Worm (Caenorhabditis elegans) whole organism, mixed stage, embryonic: ENCODE data around the gene F47F2.1.

Source experiments
- bed-3 ChIP-seq: fragments of 200-800 bp; sonication (Bioruptor generic); optimal IDR thresholded peaks from 3 replicates; lab custom pipeline; 2018; ENCODE audit warnings: mild to moderate bottlenecking, missing genetic modification characterization, moderate library complexity, missing compliant biosample characterization
- elt-1 ChIP-seq: sonication (generic microtip); optimal IDR thresholded peaks from 2 replicates; lab custom pipeline; 2017; ENCODE audit warnings: missing genetic modification characterization, mild to moderate bottlenecking, missing compliant biosample characterization, antibody characterized with exemption, moderate library complexity, borderline replicate concordance; ENCODE audit not compliant: insufficient read depth
- elt-3 ChIP-seq: fragments of 150-350 bp; optimal IDR thresholded peaks from 2 replicates; lab custom pipeline; 2014; ENCODE audit warnings: missing biosample characterization, missing genetic modification characterization
- lin-13 ChIP-seq: fragments of 150-350 bp; optimal IDR thresholded peaks from 2 replicates; lab custom pipeline; 2014; ENCODE audit warnings: missing biosample characterization, missing genetic modification characterization
- lin-32 ChIP-seq: fragments of 200-800 bp; sonication (Bioruptor generic); optimal IDR thresholded peaks from 2 replicates; lab custom pipeline; 2018; ENCODE audit warnings: mild to moderate bottlenecking, missing genetic modification characterization, missing compliant biosample characterization
- nhr-12 ChIP-seq: fragments of 150-350 bp; optimal IDR thresholded peaks from 2 replicates; lab custom pipeline; 2014; ENCODE audit warnings: missing biosample characterization, missing genetic modification characterization
- nhr-28 ChIP-seq: fragments of 150-350 bp; optimal IDR thresholded peaks from 2 replicates; lab custom pipeline; 2014; ENCODE audit warnings: missing biosample characterization, missing genetic modification characterization
- nhr-76 ChIP-seq: sonication (generic microtip); optimal IDR thresholded peaks from 2 replicates; lab custom pipeline; 2017; ENCODE audit warnings: missing biosample characterization, missing genetic modification characterization
- pha-4 ChIP-seq: fragments of 150-350 bp; optimal IDR thresholded peaks from 2 replicates; lab custom pipeline; 2018; ENCODE audit warnings: missing biosample characterization, missing genetic modification reagents, missing genetic modification characterization
- snpc-4 ChIP-seq: fragments of 150-350 bp; optimal IDR thresholded peaks from 2 replicates; lab custom pipeline; 2014; ENCODE audit warnings: missing biosample characterization, missing genetic modification characterization
- unc-120 ChIP-seq: sonication (generic microtip); optimal IDR thresholded peaks from 2 replicates; lab custom pipeline; 2017; ENCODE audit warnings: missing genetic modification characterization, missing compliant biosample characterization; ENCODE audit not compliant: poor library complexity, severe bottlenecking
- unc-39 ChIP-seq: fragments of 150-350 bp; optimal IDR thresholded peaks from 2 replicates; lab custom pipeline; 2014; ENCODE audit warnings: missing biosample characterization, missing genetic modification characterization
- zip-8 ChIP-seq: fragments of 150-350 bp; optimal IDR thresholded peaks from 2 replicates; lab custom pipeline; 2014; ENCODE audit warnings: missing biosample characterization, missing genetic modification characterization

DNA sequence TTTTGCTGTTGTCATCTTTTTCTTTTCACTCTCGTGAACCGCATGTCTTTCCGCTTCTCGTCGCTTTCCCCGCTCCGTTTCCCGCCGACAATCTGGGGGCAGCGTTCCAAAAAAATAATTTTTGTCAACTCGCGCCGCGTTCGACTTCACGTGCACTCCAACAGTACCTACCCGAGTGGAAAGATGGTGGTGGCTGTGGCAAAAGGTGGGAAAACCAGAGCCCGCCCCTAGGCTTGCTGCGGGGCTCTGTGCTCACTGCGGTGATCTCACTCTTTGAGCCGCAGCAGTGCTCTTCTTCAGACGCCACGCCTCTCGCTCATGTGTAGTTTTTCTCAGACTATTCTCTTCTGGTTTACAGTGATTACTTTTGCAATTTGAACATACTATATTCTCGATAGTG lies 9.3 kb downstream of the F47F2.1 start:
- no peak for TF ChIP-seq lin-13 (tag; lab: Kevin White, UChicago)
- TF ChIP-seq unc-120 (tag; lab: Kevin White, UChicago) = no peak
- TF ChIP-seq nhr-12 (tag; lab: Kevin White, UChicago) = no peak
- no peak for TF ChIP-seq elt-1 (tag; lab: Kevin White, UChicago)
- TF ChIP-seq pha-4 (tag; lab: Kevin White, UChicago) = no peak
- no peak for TF ChIP-seq bed-3 (GFP tag; lab: Kevin White, UChicago)
- TF ChIP-seq nhr-76 (tag; lab: Kevin White, UChicago) = no peak
- TF ChIP-seq snpc-4 (tag; lab: Kevin White, UChicago) = no peak
- no peak for TF ChIP-seq lin-32
- no peak for TF ChIP-seq nhr-28 (tag; lab: Kevin White, UChicago)
- TF ChIP-seq unc-39 (tag; lab: Kevin White, UChicago) = no peak
- no peak for TF ChIP-seq elt-3 (tag; lab: Kevin White, UChicago)
- TF ChIP-seq zip-8 = no peak
